Worm (Caenorhabditis elegans): ENCODE measurements around the gene srw-6.
A peak's percentile ranks its signal among the peaks of the same experiment; 100 is the strongest.

Gene srw-6

ce11 chrV:3773618-3774017 is 34.8 kb upstream of the srw-6 start:
- TF ChIP-seq nhr-6 (tag; optimal IDR thresholded peaks at IDR 0.05) (no peak), elt-1 (tag; optimal IDR thresholded peaks at IDR 0.05) (no peak), nhr-10 (tag; optimal IDR thresholded peaks at IDR 0.05) (no peak), Y55F3AM.14 (GFP tag; optimal IDR thresholded peaks at IDR 0.05) (no peak), elt-3 (tag; optimal IDR thresholded peaks at IDR 0.05) (no peak), snpc-4 (tag; optimal IDR thresholded peaks at IDR 0.05) (no peak), ztf-11 (tag; optimal IDR thresholded peaks at IDR 0.05) (no peak), peb-1 (tag; optimal IDR thresholded peaks at IDR 0.05) (no peak), unc-55 (GFP tag; optimal IDR thresholded peaks at IDR 0.05) (no peak), lsy-2 (tag; optimal IDR thresholded peaks at IDR 0.05) (no peak), lin-39 (tag; optimal IDR thresholded peaks at IDR 0.05) (no peak), sma-3 (GFP tag; optimal IDR thresholded peaks at IDR 0.05) (no peak), ztf-1 (GFP tag; conservative IDR thresholded peaks at IDR 0.05) (no peak), zag-1 (tag; optimal IDR thresholded peaks at IDR 0.05) (no peak), lin-13 (GFP tag; optimal IDR thresholded peaks at IDR 0.05) (no peak), crh-2 (tag; optimal IDR thresholded peaks at IDR 0.05) (no peak), unc-62 (GFP tag; optimal IDR thresholded peaks at IDR 0.05) (no peak)

- no peak for TF ChIP-seq alr-1 (tag; optimal IDR thresholded peaks at IDR 0.05)
- TF ChIP-seq lin-39 (tag; optimal IDR thresholded peaks at IDR 0.05), result no peak
- TF ChIP-seq ceh-82 (tag; optimal IDR thresholded peaks at IDR 0.05), result no peak
- no peak for TF ChIP-seq fos-1 (tag; optimal IDR thresholded peaks at IDR 0.05)
- no peak for TF ChIP-seq nhr-12 (tag; optimal IDR thresholded peaks at IDR 0.05)
- no peak for TF ChIP-seq C34F6.9 (tag; optimal IDR thresholded peaks at IDR 0.05)
- TF ChIP-seq lin-13 (GFP tag; optimal IDR thresholded peaks at IDR 0.05), result no peak
- no peak for TF ChIP-seq elt-1 (tag; optimal IDR thresholded peaks at IDR 0.05)
- no peak for TF ChIP-seq ztf-1 (GFP tag; conservative IDR thresholded peaks at IDR 0.05)
- no peak for TF ChIP-seq nhr-21 (tag; optimal IDR thresholded peaks at IDR 0.05)
- TF ChIP-seq nhr-237 (tag; optimal IDR thresholded peaks at IDR 0.05), result no peak
- no peak for TF ChIP-seq mab-5 (tag; optimal IDR thresholded peaks at IDR 0.05)
Observed at ce11 chrV:3774653-3775052, 33.8 kb upstream of the srw-6 start.

DNA sequence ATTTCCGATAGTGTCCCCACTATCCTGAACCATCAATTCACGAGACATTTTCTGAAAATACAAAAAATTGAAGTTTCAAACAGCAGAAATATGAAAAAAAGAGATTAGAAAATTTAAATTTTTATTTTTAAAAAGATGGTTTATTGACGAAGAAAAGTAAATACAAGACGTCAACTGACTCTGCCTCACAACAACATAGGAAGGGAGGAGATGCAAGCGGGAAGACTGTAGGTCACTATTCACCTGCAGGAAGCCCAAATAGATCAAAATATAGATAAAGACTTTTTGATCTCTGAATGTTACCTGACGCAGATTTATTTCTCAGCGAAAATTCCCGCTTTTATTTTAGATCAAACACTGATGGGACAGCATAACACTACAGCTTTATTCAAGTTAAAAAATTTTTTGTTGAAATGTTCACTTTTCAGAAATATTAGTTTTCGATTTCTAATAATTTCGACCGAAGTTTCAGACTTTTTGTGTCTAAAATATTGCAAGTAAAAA is 32.3 kb upstream of the srw-6 start, which contains the start of gene cysl-3:
cysl-3 (minus strand) TSS at position 51 of the 504 bp plus-strand sequence.
- TF ChIP-seq sma-9 (GFP tag; optimal IDR thresholded peaks at IDR 0.05) (no peak), sma-9 (tag; optimal IDR thresholded peaks at IDR 0.05) (no peak)

DNA sequence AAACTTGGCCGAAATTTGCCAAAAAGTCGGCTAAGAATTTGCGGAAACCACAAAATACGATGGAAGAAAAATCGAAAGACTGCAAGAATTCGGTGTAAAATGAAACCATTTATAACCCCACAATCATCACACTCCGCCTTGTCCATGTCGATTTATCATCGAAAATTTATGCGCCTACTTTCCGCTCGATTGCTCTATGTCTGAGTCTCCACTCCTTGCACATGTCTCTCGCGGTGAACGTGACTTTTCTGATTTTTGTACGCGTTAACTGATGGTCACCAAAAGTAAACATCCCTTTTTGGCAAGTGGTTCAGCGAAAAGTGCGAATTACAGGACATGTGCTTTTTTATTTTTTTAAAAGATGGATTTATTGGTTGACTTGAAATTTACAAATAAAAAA is 31.5 kb upstream of the srw-6 start:
- TF ChIP-seq sem-4 (tag; optimal IDR thresholded peaks at IDR 0.05) (no peak), mdl-1 (tag; optimal IDR thresholded peaks at IDR 0.05) (no peak), nhr-12 (tag; optimal IDR thresholded peaks at IDR 0.05) (no peak), elt-1 (tag; optimal IDR thresholded peaks at IDR 0.05) (no peak), Y55F3AM.14 (GFP tag; optimal IDR thresholded peaks at IDR 0.05) (no peak), nhr-129 (tag; optimal IDR thresholded peaks at IDR 0.05) (peak; percentile 16), sma-9 (GFP tag; optimal IDR thresholded peaks at IDR 0.05) (peak; percentile 31), sma-9 (tag; optimal IDR thresholded peaks at IDR 0.05) (no peak), crh-2 (tag; optimal IDR thresholded peaks at IDR 0.05) (no peak), mbf-1 (tag; optimal IDR thresholded peaks at IDR 0.05) (no peak), skn-1 (tag; optimal IDR thresholded peaks at IDR 0.05) (no peak), nhr-25 (tag; optimal IDR thresholded peaks at IDR 0.05) (no peak), nhr-10 (tag; optimal IDR thresholded peaks at IDR 0.05) (no peak), fos-1 (tag; optimal IDR thresholded peaks at IDR 0.05) (peak; percentile 61), nhr-6 (tag; optimal IDR thresholded peaks at IDR 0.05) (no peak), unc-55 (GFP tag; optimal IDR thresholded peaks at IDR 0.05) (no peak), zag-1 (tag; optimal IDR thresholded peaks at IDR 0.05) (no peak), mab-5 (tag; optimal IDR thresholded peaks at IDR 0.05) (no peak), gmeb-1 (tag; optimal IDR thresholded peaks at IDR 0.05) (peak; percentile 49), ztf-1 (GFP tag; conservative IDR thresholded peaks at IDR 0.05) (no peak)

- TF ChIP-seq gmeb-1 (tag; optimal IDR thresholded peaks at IDR 0.05) (peak; percentile 15), aly-2 (tag; optimal IDR thresholded peaks at IDR 0.05) (no peak), fos-1 (tag; optimal IDR thresholded peaks at IDR 0.05) (peak; percentile 26)
Observed at ce11 chrV:3784167-3784734, 24.2 kb upstream of the srw-6 start, which contains the start of gene R08F11.1. TSS of gene R08F11.1 (minus strand) at chrV:3784217.
